Worm (Caenorhabditis elegans) whole organism, late embryonic: Measurements from ENCODE around the gene K06A4.7.

Source experiments
- ceh-9 ChIP-seq: sonication (generic microtip); optimal IDR thresholded peaks from 2 replicates; lab custom pipeline; 2016; ENCODE audit warnings: mild to moderate bottlenecking, missing genetic modification characterization, inconsistent platforms, missing compliant biosample characterization
- fkh-10 ChIP-seq: fragments of 150-350 bp; optimal IDR thresholded peaks from 2 replicates; lab custom pipeline; 2014; ENCODE audit warnings: missing biosample characterization, missing genetic modification reagents, missing genetic modification characterization
- gmeb-2 ChIP-seq: sonication (generic microtip); optimal IDR thresholded peaks from 2 replicates; lab custom pipeline; 2016; ENCODE audit warnings: missing genetic modification characterization, inconsistent platforms, missing compliant biosample characterization
- odd-2 ChIP-seq: sonication (generic microtip); optimal IDR thresholded peaks from 2 replicates; lab custom pipeline; 2017; ENCODE audit warnings: antibody characterized with exemption, mild to moderate bottlenecking, missing genetic modification characterization, missing compliant biosample characterization

- TF ChIP-seq gmeb-2 (tag; lab: Kevin White, UChicago), result no peak
- no peak for TF ChIP-seq fkh-10 (GFP tag; lab: Kevin White, UChicago)
- TF ChIP-seq ceh-9, result no peak
- TF ChIP-seq odd-2 (tag; lab: Kevin White, UChicago), result no peak
Observed at ce11 chrV:9527984-9528383, 36.7 kb upstream of the K06A4.7 start.
